Worm (Caenorhabditis elegans): Measurements from ENCODE around the gene phf-33.

The phf-33 gene

ce11 chrX:13283462-13283861, 4.7 kb upstream of the phf-33 start (continued):
- peak; percentile 70; the same call in 1 of the 2 replicates for TF ChIP-seq aptf-3 (GFP tag; IDR thresholded peaks at IDR 0.05)
- TF ChIP-seq F52B5.7 (tag; optimal IDR thresholded peaks at IDR 0.05), result peak; percentile 65
- 0 out of 2 replicates have a peak, but pooled peaks have one; percentile 13 for TF ChIP-seq egrh-3 (GFP tag; IDR thresholded peaks at IDR 0.05)
- no peak for TF ChIP-seq nhr-179 (tag; optimal IDR thresholded peaks at IDR 0.05)
- TF ChIP-seq ceh-27 (GFP tag; optimal IDR thresholded peaks at IDR 0.05), result peak; percentile 1
- no peak for TF ChIP-seq F57C9.4 (tag; optimal IDR thresholded peaks at IDR 0.05)
- no peak for TF ChIP-seq repo-1 (tag; optimal IDR thresholded peaks at IDR 0.05)
- peak; percentile 22; the same call in 1 of the 2 replicates for TF ChIP-seq rcor-1 (GFP tag; IDR thresholded peaks at IDR 0.05)
- no peak for TF ChIP-seq hsf-1 (GFP tag; IDR thresholded peaks at IDR 0.05)
- TF ChIP-seq lsl-1 (GFP tag; optimal IDR thresholded peaks at IDR 0.05), result no peak
- TF ChIP-seq hlh-12 (tag; optimal IDR thresholded peaks at IDR 0.05), result no peak
- no peak for TF ChIP-seq attf-6 (GFP tag; IDR thresholded peaks at IDR 0.05)
- TF ChIP-seq bed-2 (GFP tag; IDR thresholded peaks at IDR 0.05), result no peak
- no peak for TF ChIP-seq cebp-2 (GFP tag; IDR thresholded peaks at IDR 0.05)
- no peak for TF ChIP-seq lin-54 (GFP tag; optimal IDR thresholded peaks at IDR 0.05)
- TF ChIP-seq B0019.2 (GFP tag; conservative IDR thresholded peaks at IDR 0.05), result no peak
- TF ChIP-seq F10E7.11 (tag; optimal IDR thresholded peaks at IDR 0.05), result no peak
- no peak for TF ChIP-seq lir-1 (GFP tag; conservative IDR thresholded peaks at IDR 0.05)
- peak; percentile 92 for TF ChIP-seq rpc-1 (optimal IDR thresholded peaks at IDR 0.05)
- TF ChIP-seq rpc-1 (tag; optimal IDR thresholded peaks at IDR 0.05), result peak; percentile 97
- TF ChIP-seq let-526 (GFP tag; IDR thresholded peaks at IDR 0.05), result no peak
- no peak for TF ChIP-seq Y67H2A.10 (GFP tag; conservative IDR thresholded peaks at IDR 0.05)
- TF ChIP-seq nfya-1 (tag; optimal IDR thresholded peaks at IDR 0.05; ENCODE audit: borderline replicate concordance, insufficient read depth), result no peak
- TF ChIP-seq nhr-80 (tag; optimal IDR thresholded peaks at IDR 0.05), result peak; percentile 4
- peak; percentile 11 for TF ChIP-seq snpc-4 (GFP tag; optimal IDR thresholded peaks at IDR 0.05)
- TF ChIP-seq snpc-4 (tag; optimal IDR thresholded peaks at IDR 0.05), result peak in 1 of 4 experiments; percentile 34
- TF ChIP-seq B0261.1 (tag; optimal IDR thresholded peaks at IDR 0.05), result peak; percentile 83
- TF ChIP-seq sptf-2 (GFP tag; optimal IDR thresholded peaks at IDR 0.05), result no peak
- 0 out of 2 replicates have a peak, but pooled peaks have one; percentile 27 for TF ChIP-seq ceh-40 (GFP tag; IDR thresholded peaks at IDR 0.05)
- no peak for TF ChIP-seq lin-40 (tag; optimal IDR thresholded peaks at IDR 0.05)
- no peak for TF ChIP-seq egl-18 (GFP tag; IDR thresholded peaks at IDR 0.05)
- no peak for TF ChIP-seq unc-62 (GFP tag; optimal IDR thresholded peaks at IDR 0.05)
- TF ChIP-seq Y53F4B.3 (GFP tag; IDR thresholded peaks at IDR 0.05), result peak; percentile 49; the same call in 1 of the 2 replicates
- peak; percentile 12 for TF ChIP-seq chd-7 (tag; optimal IDR thresholded peaks at IDR 0.05)
- no peak for TF ChIP-seq lsy-27 (tag; optimal IDR thresholded peaks at IDR 0.05; ENCODE audit: borderline replicate concordance, insufficient read depth)
- no peak for TF ChIP-seq K11D2.4 (GFP tag; IDR thresholded peaks at IDR 0.05)
- TF ChIP-seq Y79H2A.3 (GFP tag; conservative IDR thresholded peaks at IDR 0.05), result no peak
- TF ChIP-seq snpc-3.4 (tag; optimal IDR thresholded peaks at IDR 0.05), result peak; percentile 9
- no peak for TF ChIP-seq pha-4 (tag; optimal IDR thresholded peaks at IDR 0.05)
- 0 out of 2 replicates have a peak, but pooled peaks have one; percentile 52 for TF ChIP-seq ekl-4 (GFP tag; IDR thresholded peaks at IDR 0.05)
- TF ChIP-seq F37B4.10 (GFP tag; IDR thresholded peaks at IDR 0.05), result no peak
- TF ChIP-seq tbp1 (GFP tag; optimal IDR thresholded peaks at IDR 0.05), result peak; percentile 92
- TF ChIP-seq akir-1 (GFP tag; optimal IDR thresholded peaks at IDR 0.05), result no peak
- TF ChIP-seq ztf-25 (GFP tag; IDR thresholded peaks at IDR 0.05), result peak; percentile 89
- no peak for TF ChIP-seq F49E8.2 (tag; optimal IDR thresholded peaks at IDR 0.05; ENCODE audit: insufficient read depth)
- TF ChIP-seq gei-17 (GFP tag; optimal IDR thresholded peaks at IDR 0.05), result no peak
- TF ChIP-seq hmg-20 (GFP tag; IDR thresholded peaks at IDR 0.05), result no peak
- TF ChIP-seq F57A8.1 (GFP tag; optimal IDR thresholded peaks at IDR 0.05), result no peak
- TF ChIP-seq aptf-2 (GFP tag; conservative IDR thresholded peaks at IDR 0.05), result no peak
